Fruit fly (Drosophila melanogaster) whole organism, pupa: Measurements from ENCODE around the gene CG33934.
A peak's percentile ranks its signal among the peaks of the same experiment; 100 is the strongest.

ENCODE experiments used
- CG10348 ChIP-seq: fragments of 200-800 bp; sonication (Bioruptor generic); IDR thresholded peaks from 2 replicates; pipeline ENCODE4 v1.3.6; 2022; ENCODE audit warnings: missing biosample characterization, missing genetic modification characterization
- CG12605 ChIP-seq: fragments of 200-800 bp; sonication (Bioruptor generic); IDR thresholded peaks from 2 replicates; pipeline ENCODE4 v1.3.6; 2022; ENCODE audit warnings: missing biosample characterization, missing genetic modification characterization
- CG13204 ChIP-seq: fragments of 200-800 bp; sonication (Bioruptor generic); optimal IDR thresholded peaks from 2 replicates; lab custom pipeline; 2018; ENCODE audit warnings: missing biosample characterization, mild to moderate bottlenecking, missing genetic modification characterization, moderate library complexity
- CG14655 ChIP-seq: fragments of 200-800 bp; sonication (Bioruptor generic); optimal IDR thresholded peaks from 3 replicates; lab custom pipeline; 2017; ENCODE audit warnings: mild to moderate bottlenecking, missing biosample characterization, missing genetic modification reagents, missing genetic modification characterization
- CG15710 ChIP-seq: fragments of 200-800 bp; sonication (Bioruptor generic); optimal IDR thresholded peaks from 2 replicates; lab custom pipeline; 2018; ENCODE audit warnings: missing biosample characterization, mild to moderate bottlenecking, missing genetic modification characterization, moderate library complexity
- CG17806 ChIP-seq: fragments of 200-800 bp; sonication (Bioruptor generic); optimal IDR thresholded peaks from 2 replicates; lab custom pipeline; 2018; ENCODE audit warnings: missing biosample characterization, mild to moderate bottlenecking, missing genetic modification characterization, moderate library complexity
- CG32121 ChIP-seq: fragments of 200-800 bp; sonication (Bioruptor generic); IDR thresholded peaks from 2 replicates; pipeline ENCODE4 v1.3.6; 2022; ENCODE audit warnings: missing biosample characterization, missing genetic modification characterization
- CG34367 ChIP-seq: fragments of 200-800 bp; sonication (Bioruptor generic); optimal IDR thresholded peaks from 2 replicates; lab custom pipeline; 2018; ENCODE audit warnings: missing biosample characterization, mild to moderate bottlenecking, missing genetic modification characterization
- CG4496 ChIP-seq: fragments of 200-800 bp; sonication (Bioruptor generic); IDR thresholded peaks from 3 replicates; pipeline ENCODE4 v1.3.6; 2022; ENCODE audit warnings: missing biosample characterization, missing genetic modification characterization
- CG8159 ChIP-seq: fragments of 200-800 bp; sonication (Bioruptor generic); optimal IDR thresholded peaks from 3 replicates; lab custom pipeline; 2018; ENCODE audit warnings: missing biosample characterization, mild to moderate bottlenecking, missing genetic modification characterization, moderate library complexity
- CG8301 ChIP-seq: fragments of 200-800 bp; sonication (Bioruptor generic); optimal IDR thresholded peaks from 2 replicates; lab custom pipeline; 2018; ENCODE audit warnings: missing biosample characterization, mild to moderate bottlenecking, missing genetic modification characterization
- CG9948 ChIP-seq: fragments of 200-800 bp; sonication (Bioruptor generic); optimal IDR thresholded peaks from 2 replicates; lab custom pipeline; 2018; ENCODE audit warnings: missing biosample characterization, mild to moderate bottlenecking, missing genetic modification characterization, moderate library complexity
- D1 ChIP-seq: fragments of 200-800 bp; sonication (Bioruptor generic); optimal IDR thresholded peaks from 2 replicates; lab custom pipeline; 2018; ENCODE audit warnings: missing biosample characterization, mild to moderate bottlenecking, missing genetic modification characterization, moderate library complexity
- EcR ChIP-seq: fragments of 200-800 bp; sonication (Bioruptor generic); optimal IDR thresholded peaks from 3 replicates; lab custom pipeline; 2019; ENCODE audit warnings: missing biosample characterization, missing genetic modification characterization, mild to moderate bottlenecking, moderate library complexity, missing genetic modification reagents
- Ets98B ChIP-seq: fragments of 200-800 bp; sonication (Bioruptor generic); IDR thresholded peaks from 2 replicates; pipeline ENCODE4 v1.3.6; 2022; ENCODE audit warnings: missing biosample characterization, missing genetic modification characterization
- Pif1A ChIP-seq: fragments of 200-800 bp; sonication (Bioruptor generic); optimal IDR thresholded peaks from 3 replicates; lab custom pipeline; 2016; ENCODE audit warnings: missing biosample characterization, missing genetic modification characterization
- Pif1B ChIP-seq: fragments of 200-800 bp; sonication (Bioruptor generic); optimal IDR thresholded peaks from 3 replicates; lab custom pipeline; 2016; ENCODE audit warnings: missing biosample characterization, missing genetic modification characterization
- Snoo ChIP-seq: fragments of 200-800 bp; sonication (Bioruptor generic); optimal IDR thresholded peaks from 3 replicates; lab custom pipeline; 2017; ENCODE audit warnings: missing biosample characterization, mild to moderate bottlenecking, missing genetic modification characterization, inconsistent platforms
- fd96Ca ChIP-seq: fragments of 200-800 bp; sonication (Bioruptor generic); IDR thresholded peaks from 3 replicates; pipeline ENCODE4 v1.3.6; 2022; ENCODE audit warnings: missing biosample characterization, missing genetic modification characterization
- gl ChIP-seq: fragments of 200-800 bp; sonication (Bioruptor generic); optimal IDR thresholded peaks from 2 replicates; lab custom pipeline; 2018; ENCODE audit warnings: missing biosample characterization, mild to moderate bottlenecking, missing genetic modification characterization
- rn ChIP-seq: fragments of 200-800 bp; sonication (Bioruptor generic); IDR thresholded peaks from 2 replicates; pipeline ENCODE4 v1.3.6; 2022; ENCODE audit warnings: missing biosample characterization, missing genetic modification characterization

The CG33934 gene

dm6 chr3R:19999474-19999873 lies 43.1 kb upstream of the CG33934 start:
- peak; percentile 58 for TF ChIP-seq Pif1B (GFP tag; lab: Kevin White, UChicago)
- TF ChIP-seq CG17806: peak; percentile 83
- TF ChIP-seq CG10348 (GFP tag; lab: Robert Waterston, UW): no peak
- peak; percentile 64 for TF ChIP-seq D1
- TF ChIP-seq CG8301: peak; percentile 78
- TF ChIP-seq CG15710: peak; percentile 85
- peak; percentile 82 for TF ChIP-seq CG14655 (GFP tag; lab: Kevin White, UChicago)
- TF ChIP-seq CG4496 (GFP tag; lab: Robert Waterston, UW): peak; percentile 83
- peak; percentile 26 for TF ChIP-seq CG13204
- peak; percentile 78 for TF ChIP-seq CG34367 (tag; lab: Kevin White, UChicago)
- TF ChIP-seq gl: peak; percentile 26
- TF ChIP-seq rn (GFP tag; lab: Robert Waterston, UW): peak; percentile 44; the same call in 1 of the 2 replicates
- TF ChIP-seq CG32121: peak; percentile 87
- TF ChIP-seq Pif1A (GFP tag; lab: Kevin White, UChicago): peak; percentile 63
- peak; percentile 85 for TF ChIP-seq CG8159 (tag; lab: Kevin White, UChicago)
- TF ChIP-seq Ets98B: peak; percentile 79
- peak; percentile 68 for TF ChIP-seq Snoo
- TF ChIP-seq CG12605 (GFP tag; lab: Robert Waterston, UW): peak; percentile 83
- peak; percentile 84 for TF ChIP-seq CG9948
- no peak for TF ChIP-seq fd96Ca
- TF ChIP-seq EcR (GFP tag; lab: Kevin White, UChicago): no peak

dm6 chr3R:20001595-20001997 lies 41.0 kb upstream of the CG33934 start:
- TF ChIP-seq EcR (GFP tag; lab: Kevin White, UChicago) (no peak), CG9948 (peak; percentile 35), Snoo (peak; percentile 40), Ets98B (no peak), CG34367 (tag; lab: Kevin White, UChicago) (no peak), gl (no peak), CG14655 (GFP tag; lab: Kevin White, UChicago) (peak; percentile 47), D1 (no peak), fd96Ca (no peak), CG32121 (no peak), Pif1B (GFP tag; lab: Kevin White, UChicago) (no peak), rn (GFP tag; lab: Robert Waterston, UW) (no peak), CG13204 (no peak), CG8159 (tag; lab: Kevin White, UChicago) (peak; percentile 47), CG10348 (GFP tag; lab: Robert Waterston, UW) (no peak), CG17806 (peak; percentile 2), CG15710 (peak; percentile 48), Pif1A (GFP tag; lab: Kevin White, UChicago) (peak; percentile 29), CG4496 (GFP tag; lab: Robert Waterston, UW) (no peak), CG8301 (peak; percentile 7), CG12605 (GFP tag; lab: Robert Waterston, UW) (no peak)

dm6 chr3R:20004697-20005096 lies 37.9 kb upstream of the CG33934 start:
- no peak for TF ChIP-seq CG32121
- TF ChIP-seq CG9948: no peak
- TF ChIP-seq EcR (GFP tag; lab: Kevin White, UChicago): no peak
- no peak for TF ChIP-seq gl
- TF ChIP-seq CG4496 (GFP tag; lab: Robert Waterston, UW): no peak
- no peak for TF ChIP-seq Snoo
- no peak for TF ChIP-seq CG10348 (GFP tag; lab: Robert Waterston, UW)
- TF ChIP-seq CG12605 (GFP tag; lab: Robert Waterston, UW): no peak
- no peak for TF ChIP-seq CG8159 (tag; lab: Kevin White, UChicago)
- no peak for TF ChIP-seq CG14655 (GFP tag; lab: Kevin White, UChicago)
- TF ChIP-seq Ets98B: no peak
- no peak for TF ChIP-seq D1
- TF ChIP-seq Pif1A (GFP tag; lab: Kevin White, UChicago): no peak
- TF ChIP-seq CG17806: no peak
- no peak for TF ChIP-seq CG8301
- TF ChIP-seq Pif1B (GFP tag; lab: Kevin White, UChicago): no peak

dm6 chr3R:20006617-20007016 lies 35.9 kb upstream of the CG33934 start:
- TF ChIP-seq CG4496 (GFP tag; lab: Robert Waterston, UW): no peak
- TF ChIP-seq CG13204: no peak
- no peak for TF ChIP-seq Snoo

dm6 chr3R:20007399-20008285 lies 34.9 kb upstream of the CG33934 start:
- TF ChIP-seq CG4496 (GFP tag; lab: Robert Waterston, UW) (0 out of 3 replicates have a peak, but pooled peaks have one; percentile 41), CG12605 (GFP tag; lab: Robert Waterston, UW) (0 out of 2 replicates have a peak, but pooled peaks have one; percentile 39), Pif1B (GFP tag; lab: Kevin White, UChicago) (peak; percentile 1), Pif1A (GFP tag; lab: Kevin White, UChicago) (no peak), CG15710 (no peak), CG8159 (tag; lab: Kevin White, UChicago) (peak; percentile 34), D1 (peak; percentile 5), CG34367 (tag; lab: Kevin White, UChicago) (peak; percentile 30), CG14655 (GFP tag; lab: Kevin White, UChicago) (peak; percentile 47)
